Worm (Caenorhabditis elegans): ENCODE measurements around the gene dph-1.
A peak's percentile ranks its signal among the peaks of the same experiment; 100 is the strongest.

The dph-1 gene

DNA sequence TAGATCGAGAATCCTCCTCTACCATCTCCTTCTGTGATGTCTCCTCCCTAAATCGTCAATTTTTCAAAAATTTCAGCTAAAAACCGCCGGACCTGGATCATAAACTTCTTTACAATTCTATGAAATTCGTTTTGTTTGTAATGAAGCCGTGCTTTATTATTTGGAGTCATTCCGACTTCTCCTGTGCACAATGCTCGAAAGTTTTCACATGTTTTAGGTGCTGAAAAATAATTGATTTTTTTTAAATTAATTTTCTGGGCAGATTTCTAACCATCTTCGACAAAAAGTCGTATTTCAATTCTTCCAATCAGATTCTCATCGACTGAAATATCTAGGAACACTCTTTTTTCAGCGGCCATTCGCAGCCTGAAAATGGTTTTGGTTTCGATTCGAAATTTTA is 7.4 kb upstream of the dph-1 start, which contains the start of gene cyn-9:
Gene cyn-9 (minus strand): TSS at position 366 of the 400 bp plus-strand sequence.
- TF ChIP-seq nhr-25 (tag; optimal IDR thresholded peaks at IDR 0.05), result no peak
- no peak for TF ChIP-seq nhr-77 (tag; optimal IDR thresholded peaks at IDR 0.05)
- TF ChIP-seq nhr-21 (tag; optimal IDR thresholded peaks at IDR 0.05), result peak; percentile 11

DNA sequence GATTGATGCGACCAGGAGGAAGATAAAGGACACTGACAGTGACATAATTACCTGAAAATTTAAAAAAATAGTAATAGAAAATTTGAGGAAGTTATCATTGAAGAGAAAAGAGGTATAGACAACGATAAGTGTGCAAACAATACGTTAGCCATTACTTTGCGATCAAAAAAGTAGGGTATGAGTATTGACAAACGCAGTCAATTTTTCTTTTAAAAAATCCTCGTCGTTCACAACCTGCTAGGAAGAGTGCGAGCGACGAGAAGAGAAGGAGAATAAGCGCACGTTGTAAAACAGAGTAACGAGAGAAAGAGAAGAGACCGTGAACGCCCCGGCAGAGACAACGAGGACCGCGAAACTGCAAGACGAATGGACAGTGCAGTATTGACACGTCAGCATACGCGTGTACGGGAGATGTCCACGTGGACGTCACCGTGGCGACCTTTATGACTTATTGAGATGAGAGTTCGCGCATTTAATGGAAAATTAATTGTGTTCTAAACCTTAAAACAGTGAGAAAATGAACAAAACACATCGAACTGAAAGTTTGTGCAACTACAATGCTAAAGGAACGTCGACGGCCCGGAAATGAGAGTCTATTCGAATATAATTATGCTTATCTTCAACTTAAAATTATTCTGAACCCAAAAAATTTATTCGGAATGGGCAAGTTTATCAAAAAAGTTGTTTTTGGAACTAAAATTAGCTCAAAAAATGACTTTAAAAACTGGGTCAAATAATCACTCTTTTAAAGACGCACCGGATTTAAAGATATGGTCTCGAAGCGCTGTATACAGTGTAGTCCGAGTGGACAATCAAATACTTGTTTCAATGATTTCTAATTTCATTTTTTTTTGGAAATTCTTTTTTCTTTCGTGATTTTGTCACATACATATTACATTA is 5.0 kb upstream of the dph-1 start, which contains the start of the genes pdi-1 and C14B1.2:
Gene pdi-1 (minus strand): TSS at position 51 of the 900 bp plus-strand sequence.
Gene C14B1.2 (plus strand): TSS at position 850 of the 900 bp plus-strand sequence.
- TF ChIP-seq elt-1 (tag; optimal IDR thresholded peaks at IDR 0.05) (no peak), blmp-1 (tag; optimal IDR thresholded peaks at IDR 0.05; ENCODE audit: insufficient read depth) (peak; percentile 17), nhr-10 (tag; optimal IDR thresholded peaks at IDR 0.05) (no peak), skn-1 (tag; optimal IDR thresholded peaks at IDR 0.05) (peak; percentile 6), snpc-4 (tag; optimal IDR thresholded peaks at IDR 0.05) (no peak), peb-1 (tag; optimal IDR thresholded peaks at IDR 0.05) (no peak), mdl-1 (tag; optimal IDR thresholded peaks at IDR 0.05) (peak; percentile 28 to 62), nhr-25 (tag; optimal IDR thresholded peaks at IDR 0.05) (peak; percentile 10), lin-13 (GFP tag; optimal IDR thresholded peaks at IDR 0.05) (no peak), crh-2 (tag; optimal IDR thresholded peaks at IDR 0.05) (peak; percentile 92), nhr-77 (tag; optimal IDR thresholded peaks at IDR 0.05) (no peak), nhr-6 (tag; optimal IDR thresholded peaks at IDR 0.05) (no peak), alr-1 (tag; optimal IDR thresholded peaks at IDR 0.05) (no peak), zag-1 (tag; optimal IDR thresholded peaks at IDR 0.05) (no peak), nhr-23 (tag; optimal IDR thresholded peaks at IDR 0.05) (no peak), unc-55 (GFP tag; optimal IDR thresholded peaks at IDR 0.05) (peak; percentile 21), C34F6.9 (tag; optimal IDR thresholded peaks at IDR 0.05) (peak; percentile 64), nhr-129 (tag; optimal IDR thresholded peaks at IDR 0.05) (peak; percentile 57), ZK546.5 (tag; optimal IDR thresholded peaks at IDR 0.05) (no peak), lsy-2 (tag; optimal IDR thresholded peaks at IDR 0.05) (peak in 1 of 2 experiments; percentile 33), sma-9 (GFP tag; optimal IDR thresholded peaks at IDR 0.05) (peak; percentile 11), sma-9 (tag; optimal IDR thresholded peaks at IDR 0.05) (no peak), nhr-21 (tag; optimal IDR thresholded peaks at IDR 0.05) (peak; percentile 35), sem-4 (tag; optimal IDR thresholded peaks at IDR 0.05) (no peak), ztf-1 (GFP tag; conservative IDR thresholded peaks at IDR 0.05) (no peak), fos-1 (tag; optimal IDR thresholded peaks at IDR 0.05) (peak; percentile 87), mbf-1 (tag; optimal IDR thresholded peaks at IDR 0.05) (no peak), ceh-82 (tag; optimal IDR thresholded peaks at IDR 0.05) (no peak), elt-3 (tag; optimal IDR thresholded peaks at IDR 0.05) (no peak), nhr-237 (tag; optimal IDR thresholded peaks at IDR 0.05) (no peak), sma-3 (GFP tag; optimal IDR thresholded peaks at IDR 0.05) (peak; percentile 30), F13H6.1 (tag; optimal IDR thresholded peaks at IDR 0.05) (peak; percentile 25)

DNA sequence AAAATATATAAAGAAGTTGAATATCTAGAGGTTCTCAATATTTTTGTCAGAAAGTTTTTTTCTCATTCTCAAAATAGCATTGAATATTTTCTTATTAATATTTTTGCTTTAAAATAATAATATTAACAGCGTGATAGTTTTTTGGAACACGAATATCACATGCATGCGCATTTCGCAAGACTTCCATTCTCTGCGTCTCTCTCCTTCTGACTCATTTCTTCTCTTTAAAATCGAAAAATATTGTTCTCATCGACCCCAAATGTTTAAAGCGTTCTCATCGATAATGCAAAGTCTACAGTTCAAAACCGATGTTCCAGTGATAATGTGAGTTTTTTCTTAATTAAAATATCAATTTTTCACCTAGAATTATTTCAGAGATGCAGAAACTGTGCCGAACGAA is 3.3 kb upstream of the dph-1 start, which contains the start of gene C14B1.3:
Gene C14B1.3 (plus strand): TSS at position 168 of the 400 bp plus-strand sequence.
- TF ChIP-seq ceh-82 (tag; optimal IDR thresholded peaks at IDR 0.05) (no peak), Y55F3AM.14 (GFP tag; optimal IDR thresholded peaks at IDR 0.05) (no peak), sem-4 (tag; optimal IDR thresholded peaks at IDR 0.05) (peak; percentile 28), nhr-10 (tag; optimal IDR thresholded peaks at IDR 0.05) (no peak), ZK546.5 (tag; optimal IDR thresholded peaks at IDR 0.05) (no peak), mdl-1 (tag; optimal IDR thresholded peaks at IDR 0.05) (peak in 1 of 2 experiments; percentile 11), ztf-11 (tag; optimal IDR thresholded peaks at IDR 0.05) (no peak), fos-1 (tag; optimal IDR thresholded peaks at IDR 0.05) (peak; percentile 90), unc-62 (GFP tag; optimal IDR thresholded peaks at IDR 0.05) (no peak), sma-9 (GFP tag; optimal IDR thresholded peaks at IDR 0.05) (peak; percentile 4), sma-9 (tag; optimal IDR thresholded peaks at IDR 0.05) (no peak), snpc-4 (tag; optimal IDR thresholded peaks at IDR 0.05) (no peak), lsy-2 (tag; optimal IDR thresholded peaks at IDR 0.05) (peak in 1 of 2 experiments; percentile 50), ama-1 (optimal IDR thresholded peaks at IDR 0.05) (no peak), aly-2 (tag; optimal IDR thresholded peaks at IDR 0.05) (no peak), gmeb-1 (tag; optimal IDR thresholded peaks at IDR 0.05) (no peak), peb-1 (tag; optimal IDR thresholded peaks at IDR 0.05) (no peak), mab-5 (tag; optimal IDR thresholded peaks at IDR 0.05) (no peak), lin-13 (GFP tag; optimal IDR thresholded peaks at IDR 0.05) (peak; percentile 34), egl-27 (tag; optimal IDR thresholded peaks at IDR 0.05) (no peak), nhr-129 (tag; optimal IDR thresholded peaks at IDR 0.05) (peak; percentile 21), crh-2 (tag; optimal IDR thresholded peaks at IDR 0.05) (peak; percentile 32), ztf-4 (tag; optimal IDR thresholded peaks at IDR 0.05) (no peak), dmd-4 (tag; optimal IDR thresholded peaks at IDR 0.05) (no peak), nhr-6 (tag; optimal IDR thresholded peaks at IDR 0.05) (no peak), nhr-23 (tag; optimal IDR thresholded peaks at IDR 0.05) (no peak), blmp-1 (tag; optimal IDR thresholded peaks at IDR 0.05; ENCODE audit: insufficient read depth) (peak; percentile 4), nhr-12 (tag; optimal IDR thresholded peaks at IDR 0.05) (no peak), sma-3 (GFP tag; optimal IDR thresholded peaks at IDR 0.05) (peak; percentile 19), nhr-237 (tag; optimal IDR thresholded peaks at IDR 0.05) (no peak), unc-39 (tag; optimal IDR thresholded peaks at IDR 0.05) (no peak), unc-55 (GFP tag; optimal IDR thresholded peaks at IDR 0.05) (peak; percentile 56), mbf-1 (tag; optimal IDR thresholded peaks at IDR 0.05) (no peak), lin-11 (tag; optimal IDR thresholded peaks at IDR 0.05) (no peak), F13H6.1 (tag; optimal IDR thresholded peaks at IDR 0.05) (no peak)
